Worm (Caenorhabditis elegans): ENCODE data around the gene F38B7.2.
A peak's percentile ranks its signal among the peaks of the same experiment; 100 is the strongest.

F38B7.2 gene

ce11 chrV:11516141-11516591, 27.6 kb upstream of the F38B7.2 start, which contains the start of gene sdz-8:
sdz-8 (minus strand) TSS chrV:11516191.
- TF ChIP-seq nhr-2 (tag; optimal IDR thresholded peaks at IDR 0.05) = no peak
- no peak for TF ChIP-seq sptf-1 (tag; optimal IDR thresholded peaks at IDR 0.05)
- no peak for TF ChIP-seq zip-8 (tag; optimal IDR thresholded peaks at IDR 0.05)
- no peak for TF ChIP-seq pha-4 (tag; optimal IDR thresholded peaks at IDR 0.05)
- TF ChIP-seq unc-62 (GFP tag; optimal IDR thresholded peaks at IDR 0.05) = no peak
- TF ChIP-seq mls-2 (tag; optimal IDR thresholded peaks at IDR 0.05) = no peak
- TF ChIP-seq lin-13 (tag; optimal IDR thresholded peaks at IDR 0.05) = no peak
- no peak for TF ChIP-seq M03D4.4 (tag; optimal IDR thresholded peaks at IDR 0.05)
- TF ChIP-seq blmp-1 (tag; optimal IDR thresholded peaks at IDR 0.05) = no peak
- TF ChIP-seq ceh-43 (GFP tag; optimal IDR thresholded peaks at IDR 0.05) = no peak
- no peak for TF ChIP-seq nhr-76 (tag; optimal IDR thresholded peaks at IDR 0.05)
- no peak for TF ChIP-seq hlh-1 (tag; optimal IDR thresholded peaks at IDR 0.05)
- no peak for TF ChIP-seq tbx-8 (GFP tag; optimal IDR thresholded peaks at IDR 0.05)
- no peak for TF ChIP-seq elt-3 (tag; optimal IDR thresholded peaks at IDR 0.05)
- TF ChIP-seq mab-5 (tag; optimal IDR thresholded peaks at IDR 0.05) = no peak
- TF ChIP-seq drap-1 (GFP tag; optimal IDR thresholded peaks at IDR 0.05) = no peak
- TF ChIP-seq nhr-12 (tag; optimal IDR thresholded peaks at IDR 0.05) = no peak
- TF ChIP-seq sem-2 (GFP tag; optimal IDR thresholded peaks at IDR 0.05) = no peak
- no peak for TF ChIP-seq ham-2 (GFP tag; optimal IDR thresholded peaks at IDR 0.05)
- no peak for TF ChIP-seq lin-32 (GFP tag; optimal IDR thresholded peaks at IDR 0.05)

ce11 chrV:11517789-11518188, 26.0 kb upstream of the F38B7.2 start, which contains the start of gene C55A6.4:
C55A6.4 (minus strand) TSS chrV:11517889.
- TF ChIP-seq sem-2 (GFP tag; optimal IDR thresholded peaks at IDR 0.05) = no peak
- TF ChIP-seq mep-1 (tag; optimal IDR thresholded peaks at IDR 0.05) = no peak
- TF ChIP-seq ztf-11 (tag; optimal IDR thresholded peaks at IDR 0.05) = no peak
- no peak for TF ChIP-seq lin-13 (tag; optimal IDR thresholded peaks at IDR 0.05)
- TF ChIP-seq cnd-1 (tag; optimal IDR thresholded peaks at IDR 0.05) = no peak
- no peak for TF ChIP-seq unc-62 (GFP tag; optimal IDR thresholded peaks at IDR 0.05)
- TF ChIP-seq mls-2 (tag; optimal IDR thresholded peaks at IDR 0.05) = no peak
- TF ChIP-seq nhr-12 (tag; optimal IDR thresholded peaks at IDR 0.05) = no peak
- TF ChIP-seq nhr-76 (tag; optimal IDR thresholded peaks at IDR 0.05) = no peak
- no peak for TF ChIP-seq elt-3 (tag; optimal IDR thresholded peaks at IDR 0.05)
- TF ChIP-seq elt-1 (tag; optimal IDR thresholded peaks at IDR 0.05; ENCODE audit: borderline replicate concordance, insufficient read depth) = no peak
- no peak for TF ChIP-seq tbx-8 (GFP tag; optimal IDR thresholded peaks at IDR 0.05)
- TF ChIP-seq flh-1 (GFP tag; optimal IDR thresholded peaks at IDR 0.05) = no peak
- TF ChIP-seq ham-2 (GFP tag; optimal IDR thresholded peaks at IDR 0.05) = no peak

DNA sequence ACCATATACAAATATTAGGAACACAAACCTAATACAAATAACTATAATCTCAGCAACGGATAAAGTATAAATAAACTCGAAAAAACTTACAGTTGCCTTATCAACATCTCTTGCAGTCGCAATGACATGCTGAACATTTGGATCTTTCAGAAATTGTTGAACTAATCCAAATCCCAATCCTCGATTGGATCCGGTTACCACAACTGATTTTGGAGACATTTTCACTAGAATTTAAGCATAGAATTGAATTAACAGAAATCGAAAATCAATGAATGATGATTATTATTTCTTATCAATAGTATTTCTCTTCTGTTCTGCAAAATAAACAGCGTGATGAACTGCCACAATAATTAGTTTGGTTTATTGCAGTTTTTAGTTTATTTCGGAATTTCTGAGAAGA, 23.5 kb upstream of the F38B7.2 start, which contains the start of the genes C55A6.11 and C55A6.7:
C55A6.11 (plus strand) TSS at position 301 of the 400 bp plus-strand sequence.
C55A6.7 (minus strand) TSS at position 316 of the 400 bp plus-strand sequence.
- TF ChIP-seq M03D4.4 (tag; optimal IDR thresholded peaks at IDR 0.05) = no peak
- TF ChIP-seq snpc-4 (tag; optimal IDR thresholded peaks at IDR 0.05) = no peak
- no peak for TF ChIP-seq unc-39 (tag; optimal IDR thresholded peaks at IDR 0.05)

DNA sequence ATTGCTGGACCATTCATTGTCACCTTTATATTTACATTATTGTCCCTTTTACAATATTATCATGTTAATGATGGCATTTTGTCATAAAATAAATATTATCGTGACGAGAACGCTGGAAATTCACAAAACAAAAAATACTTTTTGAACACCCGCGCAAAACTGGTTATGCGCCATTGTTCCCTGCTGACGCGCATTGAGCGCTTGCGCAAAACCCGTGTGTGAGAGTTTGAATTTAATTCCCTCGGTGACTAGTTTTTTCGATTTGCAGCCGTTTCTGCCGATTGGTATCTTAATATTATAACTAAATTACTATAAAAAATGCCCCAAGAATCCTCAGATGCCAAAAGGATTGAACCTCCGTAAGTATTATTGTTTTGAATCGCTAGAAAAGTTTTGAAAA, 22.3 kb upstream of the F38B7.2 start, which contains the start of gene pafo-1:
pafo-1 (plus strand) TSS at position 256 of the 400 bp plus-strand sequence.
- TF ChIP-seq ceh-43 (GFP tag; optimal IDR thresholded peaks at IDR 0.05) (peak; percentile 44), tbx-8 (GFP tag; optimal IDR thresholded peaks at IDR 0.05) (peak; percentile 43), bed-3 (GFP tag; optimal IDR thresholded peaks at IDR 0.05) (no peak), zip-8 (tag; optimal IDR thresholded peaks at IDR 0.05) (no peak), ceh-39 (tag; optimal IDR thresholded peaks at IDR 0.05) (peak; percentile 20), mls-2 (tag; optimal IDR thresholded peaks at IDR 0.05) (no peak), nhr-237 (tag; optimal IDR thresholded peaks at IDR 0.05) (peak; percentile 74), nhr-28 (tag; optimal IDR thresholded peaks at IDR 0.05) (no peak), mep-1 (tag; optimal IDR thresholded peaks at IDR 0.05) (peak; percentile 80), pha-4 (tag; optimal IDR thresholded peaks at IDR 0.05) (peak; percentile 70), lin-13 (tag; optimal IDR thresholded peaks at IDR 0.05) (peak; percentile 87), nhr-2 (tag; optimal IDR thresholded peaks at IDR 0.05) (no peak), elt-3 (tag; optimal IDR thresholded peaks at IDR 0.05) (no peak), cnd-1 (tag; optimal IDR thresholded peaks at IDR 0.05) (peak; percentile 47), unc-39 (tag; optimal IDR thresholded peaks at IDR 0.05) (no peak), M03D4.4 (tag; optimal IDR thresholded peaks at IDR 0.05) (peak; percentile 76), drap-1 (GFP tag; optimal IDR thresholded peaks at IDR 0.05) (peak; percentile 49), unc-62 (GFP tag; optimal IDR thresholded peaks at IDR 0.05) (no peak), lin-32 (GFP tag; optimal IDR thresholded peaks at IDR 0.05) (no peak), sem-2 (GFP tag; optimal IDR thresholded peaks at IDR 0.05) (peak; percentile 32), unc-120 (tag; optimal IDR thresholded peaks at IDR 0.05; ENCODE audit: poor library complexity, severe bottlenecking) (peak; percentile 28), nhr-12 (tag; optimal IDR thresholded peaks at IDR 0.05) (no peak), nhr-76 (tag; optimal IDR thresholded peaks at IDR 0.05) (no peak), ztf-11 (tag; optimal IDR thresholded peaks at IDR 0.05) (no peak), hlh-1 (tag; optimal IDR thresholded peaks at IDR 0.05) (peak; percentile 57), snpc-4 (tag; optimal IDR thresholded peaks at IDR 0.05) (no peak), flh-1 (GFP tag; optimal IDR thresholded peaks at IDR 0.05) (no peak), ceh-83 (GFP tag; optimal IDR thresholded peaks at IDR 0.05) (peak; percentile 19), lsy-2 (tag; optimal IDR thresholded peaks at IDR 0.05) (peak; percentile 75), ces-1 (GFP tag; optimal IDR thresholded peaks at IDR 0.05) (no peak)

Measured in whole organism, mixed stage, embryonic.